Worm (Caenorhabditis elegans) whole organism, late embryonic: Measurements from ENCODE around the gene twk-35.

Source experiments
- C38D4.7 ChIP-seq: fragments of 200-800 bp; sonication (Bioruptor generic); optimal IDR thresholded peaks from 2 replicates; lab custom pipeline; 2018; ENCODE audit warnings: mild to moderate bottlenecking, missing genetic modification characterization, moderate library complexity, missing compliant biosample characterization
- ama-1 ChIP-seq: fragments of 150-350 bp; optimal IDR thresholded peaks from 2 replicates; lab custom pipeline; 2014
- lin-11 ChIP-seq: fragments of 200-800 bp; sonication (Bioruptor generic); optimal IDR thresholded peaks from 2 replicates; lab custom pipeline; 2018; ENCODE audit warnings: mild to moderate bottlenecking, missing genetic modification characterization, missing compliant biosample characterization
- pqm-1 ChIP-seq: sonication (generic microtip); optimal IDR thresholded peaks from 2 replicates; lab custom pipeline; 2016; ENCODE audit warnings: missing genetic modification characterization, missing compliant biosample characterization
- sox-4 ChIP-seq: sonication (generic microtip); optimal IDR thresholded peaks from 2 replicates; lab custom pipeline; 2017; ENCODE audit warnings: mild to moderate bottlenecking, missing genetic modification characterization, inconsistent platforms, missing compliant biosample characterization
- tbx-2 ChIP-seq: sonication (generic microtip); optimal IDR thresholded peaks from 2 replicates; lab custom pipeline; 2016; ENCODE audit warnings: missing genetic modification characterization, missing compliant biosample characterization
- tbx-7 ChIP-seq: sonication (generic microtip); optimal IDR thresholded peaks from 2 replicates; lab custom pipeline; 2016; ENCODE audit warnings: missing genotype, missing genetic modification characterization, missing compliant biosample characterization

ce11 chrV:20909761-20910160 is 47.0 kb downstream of the twk-35 start:
- no peak for TF ChIP-seq tbx-7 (tag; lab: Kevin White, UChicago)
- no peak for TF ChIP-seq sox-4
- TF ChIP-seq C38D4.7: no peak
- TF ChIP-seq ama-1 (lab: Kevin White, UChicago): no peak
- TF ChIP-seq pqm-1 (tag; lab: Kevin White, UChicago): no peak
- TF ChIP-seq tbx-2 (tag; lab: Kevin White, UChicago): no peak
- no peak for TF ChIP-seq lin-11
